Fruit fly (Drosophila melanogaster): ENCODE results near the gene Nhe3.

The Nhe3 gene

dm6 chr2L:6683992-6684882, at the start of gene Nhe3 (continued):
- TF ChIP-seq CG17912 (GFP tag; optimal IDR thresholded peaks at IDR 0.05) (no peak), unc-4 (GFP tag; IDR thresholded peaks at IDR 0.05; ENCODE audit: partially characterized antibody) (peak; percentile 54), CG13296 (GFP tag; optimal IDR thresholded peaks at IDR 0.05) (peak; percentile 79), cato (GFP tag; optimal IDR thresholded peaks at IDR 0.05; ENCODE audit: borderline replicate concordance) (peak; percentile 50), CG8944 (GFP tag; optimal IDR thresholded peaks at IDR 0.05) (peak; percentile 68), CG10565 (GFP tag; optimal IDR thresholded peaks at IDR 0.05) (peak; percentile 25), Hand (GFP tag; optimal IDR thresholded peaks at IDR 0.05) (peak; percentile 63), cas (GFP tag; IDR thresholded peaks at IDR 0.05) (0 out of 2 replicates have a peak, but pooled peaks have one; percentile 41), CG3995 (GFP tag; optimal IDR thresholded peaks at IDR 0.05) (peak; percentile 85), CG16863 (GFP tag; optimal IDR thresholded peaks at IDR 0.05) (peak; percentile 77), NC2β (GFP tag; optimal IDR thresholded peaks at IDR 0.05) (peak; percentile 65), CG13123 (GFP tag; optimal IDR thresholded peaks at IDR 0.05) (peak; percentile 55), CG18619 (GFP tag; optimal IDR thresholded peaks at IDR 0.05) (peak; percentile 67), CG3065 (GFP tag; optimal IDR thresholded peaks at IDR 0.05) (peak; percentile 59), NFAT (GFP tag; IDR thresholded peaks at IDR 0.05) (peak; percentile 84), sc (optimal IDR thresholded peaks at IDR 0.05) (no peak), sc (GFP tag; optimal IDR thresholded peaks at IDR 0.05) (peak; percentile 57), CG3407 (GFP tag; optimal IDR thresholded peaks at IDR 0.05) (peak; percentile 39), Mes4 (GFP tag; optimal IDR thresholded peaks at IDR 0.05) (peak; percentile 28), Hmr (GFP tag; optimal IDR thresholded peaks at IDR 0.05) (peak; percentile 53), run (tag; optimal IDR thresholded peaks at IDR 0.05) (peak; percentile 36), CG8089 (GFP tag; optimal IDR thresholded peaks at IDR 0.05) (peak; percentile 51), Ada2b (GFP tag; IDR thresholded peaks at IDR 0.05) (peak; percentile 66), Fer3 (tag; optimal IDR thresholded peaks at IDR 0.05) (peak; percentile 70), CG34376 (GFP tag; optimal IDR thresholded peaks at IDR 0.05) (peak; percentile 62), ranshi (GFP tag; IDR thresholded peaks at IDR 0.05) (peak; percentile 87; the same call in 1 of the 2 replicates), sd (tag; optimal IDR thresholded peaks at IDR 0.05) (peak; percentile 77), CG2120 (GFP tag; optimal IDR thresholded peaks at IDR 0.05) (peak; percentile 95), CG7786 (GFP tag; optimal IDR thresholded peaks at IDR 0.05) (peak; percentile 82), CG9797 (GFP tag; optimal IDR thresholded peaks at IDR 0.05) (peak; percentile 74), CG13287 (GFP tag; IDR thresholded peaks at IDR 0.05; ENCODE audit: partially characterized antibody) (peak; percentile 47; the same call in 1 of the 2 replicates), D19A (tag; optimal IDR thresholded peaks at IDR 0.05) (no peak), dysf (GFP tag; IDR thresholded peaks at IDR 0.05) (peak; percentile 85), fu2 (GFP tag; optimal IDR thresholded peaks at IDR 0.05) (peak; percentile 78), hkb (optimal IDR thresholded peaks at IDR 0.05) (peak; percentile 34), hkb (GFP tag; IDR thresholded peaks at IDR 0.05) (peak; percentile 82), salm (tag; optimal IDR thresholded peaks at IDR 0.05) (peak; percentile 74), CG14050 (GFP tag; IDR thresholded peaks at IDR 0.05) (peak; percentile 67; the same call in 2 of the 3 replicates), CG31441 (GFP tag; IDR thresholded peaks at IDR 0.05) (no peak), CG11085 (GFP tag; IDR thresholded peaks at IDR 0.05) (peak; percentile 71), Ets97D (GFP tag; optimal IDR thresholded peaks at IDR 0.05) (peak; percentile 78), CG5180 (GFP tag; optimal IDR thresholded peaks at IDR 0.05) (peak; percentile 20), gro (GFP tag; optimal IDR thresholded peaks at IDR 0.05) (peak; percentile 41), Optix (GFP tag; IDR thresholded peaks at IDR 0.05) (peak; percentile 56; the same call in 1 of the 3 replicates), pfk (GFP tag; optimal IDR thresholded peaks at IDR 0.05) (peak; percentile 83), amos (GFP tag; IDR thresholded peaks at IDR 0.05; ENCODE audit: partially characterized antibody) (peak; percentile 42), CG10431 (GFP tag; optimal IDR thresholded peaks at IDR 0.05) (peak; percentile 33), da (GFP tag; optimal IDR thresholded peaks at IDR 0.05) (no peak), danr (GFP tag; IDR thresholded peaks at IDR 0.05) (peak; percentile 46; the same call in 1 of the 2 replicates)
